Worm (Caenorhabditis elegans) whole organism, L4 larva: Measurements from ENCODE around the gene gpa-7.

Source experiments
- ama-1 ChIP-seq: fragments of 150-350 bp; optimal IDR thresholded peaks from 2 replicates; lab custom pipeline; 2014; ENCODE audit warnings: inconsistent platforms, mixed read lengths
- nhr-237 ChIP-seq: sonication (generic microtip); optimal IDR thresholded peaks from 2 replicates; lab custom pipeline; 2017; ENCODE audit warnings: missing biosample characterization, missing genetic modification characterization
- nhr-76 ChIP-seq: fragments of 150-350 bp; optimal IDR thresholded peaks from 2 replicates; lab custom pipeline; 2014; ENCODE audit warnings: missing biosample characterization, missing genetic modification characterization

ce11 chrIV:10394858-10395257, 8.9 kb upstream of the gpa-7 start, which contains the start of gene R10H10.4:
- TF ChIP-seq ama-1: no peak
- TF ChIP-seq nhr-76: no peak
- TF ChIP-seq nhr-237 (tag; lab: Kevin White, UChicago): no peak
